Worm (Caenorhabditis elegans) whole organism, late embryonic: Measurements from ENCODE around the gene T08D2.6.
"Not testable (repeated sequence)": the region's sequence is repeated elsewhere in the genome, so short reads cannot be mapped to it uniquely, and the experiment has no call there.

Experiments used
- C08G9.2 ChIP-seq: sonication (generic microtip); optimal IDR thresholded peaks from 2 replicates; lab custom pipeline; 2016; ENCODE audit warnings: mild to moderate bottlenecking, missing genetic modification characterization, moderate library complexity, missing compliant biosample characterization
- K09A11.1 ChIP-seq: sonication (generic microtip); optimal IDR thresholded peaks from 2 replicates; lab custom pipeline; 2017; ENCODE audit warnings: antibody characterized with exemption, mild to moderate bottlenecking, missing genetic modification characterization, missing compliant biosample characterization; ENCODE audit not compliant: insufficient read depth
- Y22D7AL.16 ChIP-seq: sonication (generic microtip); optimal IDR thresholded peaks from 2 replicates; lab custom pipeline; 2016; ENCODE audit warnings: missing genetic modification characterization, missing compliant biosample characterization
- ahr-1 ChIP-seq: sonication (generic microtip); optimal IDR thresholded peaks from 2 replicates; lab custom pipeline; 2016; ENCODE audit warnings: missing genetic modification characterization, missing compliant biosample characterization
- ama-1 ChIP-seq: fragments of 150-350 bp; optimal IDR thresholded peaks from 2 replicates; lab custom pipeline; 2014
- ceh-14 ChIP-seq: sonication (generic microtip); optimal IDR thresholded peaks from 2 replicates; lab custom pipeline; 2016; ENCODE audit warnings: missing genotype, missing genetic modification characterization, missing compliant biosample characterization
- ceh-18 ChIP-seq: sonication (generic microtip); optimal IDR thresholded peaks from 2 replicates; lab custom pipeline; 2016; ENCODE audit warnings: missing genetic modification characterization, missing compliant biosample characterization
- ceh-19 ChIP-seq: fragments of 200-800 bp; sonication (Bioruptor generic); optimal IDR thresholded peaks from 2 replicates; lab custom pipeline; 2018; ENCODE audit warnings: mild to moderate bottlenecking, missing genetic modification characterization, missing compliant biosample characterization
- ceh-24 ChIP-seq: sonication (generic microtip); optimal IDR thresholded peaks from 2 replicates; lab custom pipeline; 2016; ENCODE audit warnings: mild to moderate bottlenecking, missing genetic modification characterization, missing compliant biosample characterization
- ceh-30 ChIP-seq: fragments of 150-350 bp; optimal IDR thresholded peaks from 2 replicates; lab custom pipeline; 2014; ENCODE audit warnings: missing biosample characterization, missing genetic modification characterization
- ceh-48 ChIP-seq: sonication (generic microtip); optimal IDR thresholded peaks from 2 replicates; lab custom pipeline; 2016; ENCODE audit warnings: missing genetic modification characterization, inconsistent platforms, missing compliant biosample characterization
- ceh-9 ChIP-seq: sonication (generic microtip); optimal IDR thresholded peaks from 2 replicates; lab custom pipeline; 2016; ENCODE audit warnings: mild to moderate bottlenecking, missing genetic modification characterization, inconsistent platforms, missing compliant biosample characterization
- che-1 ChIP-seq: sonication (generic microtip); optimal IDR thresholded peaks from 2 replicates; lab custom pipeline; 2016; ENCODE audit warnings: mild to moderate bottlenecking, missing genetic modification characterization, missing compliant biosample characterization
- dve-1 ChIP-seq: sonication (generic microtip); optimal IDR thresholded peaks from 2 replicates; lab custom pipeline; 2017; ENCODE audit warnings: antibody characterized with exemption, mild to moderate bottlenecking, missing genetic modification characterization, missing compliant biosample characterization
- elt-4 ChIP-seq: sonication (generic microtip); optimal IDR thresholded peaks from 2 replicates; lab custom pipeline; 2016; ENCODE audit warnings: missing genetic modification characterization, missing compliant biosample characterization
- fkh-10 ChIP-seq: fragments of 150-350 bp; optimal IDR thresholded peaks from 2 replicates; lab custom pipeline; 2014; ENCODE audit warnings: missing biosample characterization, missing genetic modification reagents, missing genetic modification characterization
- fkh-6 ChIP-seq: sonication (generic microtip); optimal IDR thresholded peaks from 2 replicates; lab custom pipeline; 2016; ENCODE audit warnings: missing genetic modification characterization, missing compliant biosample characterization
- hlh-30 ChIP-seq: sonication (generic microtip); optimal IDR thresholded peaks from 2 replicates; lab custom pipeline; 2017; ENCODE audit warnings: antibody characterized with exemption, missing genetic modification characterization, missing compliant biosample characterization; ENCODE audit not compliant: insufficient read depth
- hlh-8 ChIP-seq: sonication (generic microtip); optimal IDR thresholded peaks from 2 replicates; lab custom pipeline; 2016; ENCODE audit warnings: missing genotype, missing genetic modification characterization, missing compliant biosample characterization
- lim-6 ChIP-seq: sonication (generic microtip); optimal IDR thresholded peaks from 2 replicates; lab custom pipeline; 2016; ENCODE audit warnings: missing genetic modification characterization, missing compliant biosample characterization
- lin-11 ChIP-seq: fragments of 200-800 bp; sonication (Bioruptor generic); optimal IDR thresholded peaks from 2 replicates; lab custom pipeline; 2018; ENCODE audit warnings: mild to moderate bottlenecking, missing genetic modification characterization, missing compliant biosample characterization
- madf-2 ChIP-seq: sonication (generic microtip); optimal IDR thresholded peaks from 2 replicates; lab custom pipeline; 2017; ENCODE audit warnings: missing genetic modification characterization, missing compliant biosample characterization
- nhr-11 ChIP-seq: fragments of 150-350 bp; optimal IDR thresholded peaks from 2 replicates; lab custom pipeline; 2014; ENCODE audit warnings: missing biosample characterization, missing genetic modification characterization
- odd-2 ChIP-seq: sonication (generic microtip); optimal IDR thresholded peaks from 2 replicates; lab custom pipeline; 2017; ENCODE audit warnings: antibody characterized with exemption, mild to moderate bottlenecking, missing genetic modification characterization, missing compliant biosample characterization
- pat-9 ChIP-seq: fragments of 200-800 bp; sonication (Bioruptor generic); optimal IDR thresholded peaks from 2 replicates; lab custom pipeline; 2018; ENCODE audit warnings: mild to moderate bottlenecking, missing genetic modification characterization, moderate library complexity, missing compliant biosample characterization
- pax-1 ChIP-seq: fragments of 150-350 bp; optimal IDR thresholded peaks from 2 replicates; lab custom pipeline; 2014; ENCODE audit warnings: missing biosample characterization, missing genetic modification characterization
- pha-4 ChIP-seq: fragments of 150-350 bp; optimal IDR thresholded peaks from 2 replicates; lab custom pipeline; 2018; ENCODE audit warnings: missing biosample characterization, missing genetic modification reagents, missing genetic modification characterization
- pqm-1 ChIP-seq: sonication (generic microtip); optimal IDR thresholded peaks from 2 replicates; lab custom pipeline; 2016; ENCODE audit warnings: missing genetic modification characterization, missing compliant biosample characterization
- rnt-1 ChIP-seq: sonication (generic microtip); optimal IDR thresholded peaks from 2 replicates; lab custom pipeline; 2016; ENCODE audit warnings: missing genetic modification characterization, missing compliant biosample characterization
- sox-4 ChIP-seq: sonication (generic microtip); optimal IDR thresholded peaks from 2 replicates; lab custom pipeline; 2017; ENCODE audit warnings: mild to moderate bottlenecking, missing genetic modification characterization, inconsistent platforms, missing compliant biosample characterization
- syd-9 ChIP-seq: sonication (generic microtip); optimal IDR thresholded peaks from 2 replicates; lab custom pipeline; 2016; ENCODE audit warnings: mild to moderate bottlenecking, missing genetic modification characterization, moderate library complexity, missing compliant biosample characterization
- tbx-2 ChIP-seq: sonication (generic microtip); optimal IDR thresholded peaks from 2 replicates; lab custom pipeline; 2016; ENCODE audit warnings: missing genetic modification characterization, missing compliant biosample characterization
- unc-42 ChIP-seq: sonication (generic microtip); optimal IDR thresholded peaks from 2 replicates; lab custom pipeline; 2016; ENCODE audit warnings: missing genotype, missing genetic modification characterization, missing compliant biosample characterization
- unc-86 ChIP-seq: sonication (generic microtip); optimal IDR thresholded peaks from 2 replicates; lab custom pipeline; 2016; ENCODE audit warnings: missing genetic modification characterization, missing compliant biosample characterization

The T08D2.6 gene

ce11 chrX:183572-183971 lies 1.6 kb upstream of the T08D2.6 start:
- peak; percentile 25 for TF ChIP-seq ceh-48 (tag; lab: Kevin White, UChicago)
- TF ChIP-seq, all 69 proteins: peak for 1; not testable (repeated sequence) for 68

- no peak for TF ChIP-seq ama-1 (lab: Kevin White, UChicago)
- no peak for TF ChIP-seq sox-4 (tag; lab: Kevin White, UChicago)
- no peak for TF ChIP-seq che-1 (tag; lab: Kevin White, UChicago)
- TF ChIP-seq ceh-9 = no peak
- no peak for TF ChIP-seq fkh-6 (tag; lab: Kevin White, UChicago)
- no peak for TF ChIP-seq lim-6 (tag; lab: Kevin White, UChicago)
- no peak for TF ChIP-seq lin-11 (tag; lab: Kevin White, UChicago)
- TF ChIP-seq pax-1 (tag; lab: Kevin White, UChicago) = no peak
- no peak for TF ChIP-seq hlh-30
- TF ChIP-seq pqm-1 (tag; lab: Kevin White, UChicago) = no peak
- TF ChIP-seq pat-9 (tag; lab: Kevin White, UChicago) = no peak
- no peak for TF ChIP-seq Y22D7AL.16
- no peak for TF ChIP-seq fkh-10
Measured at ce11 chrX:177075-177474, 4.9 kb downstream of the T08D2.6 start, which contains the start of the genes T08D2.5 and T08D2.4. Gene T08D2.5 (plus strand): TSS chrX:177375. Gene T08D2.4 (plus strand): TSS chrX:177396.

ce11 chrX:163034-163433 lies 18.9 kb downstream of the T08D2.6 start, which contains the start of gene tmed-12:
Gene tmed-12 (minus strand): TSS chrX:163134.
- not testable (repeated sequence) for TF ChIP-seq odd-2 (tag; lab: Kevin White, UChicago); fkh-10; ceh-14

ce11 chrX:147824-148223 lies 34.1 kb downstream of the T08D2.6 start, which contains the start of gene Y73B3A.11:
Gene Y73B3A.11 (plus strand): TSS chrX:148124.
- no peak for TF ChIP-seq ceh-9
- TF ChIP-seq Y22D7AL.16 = no peak
- TF ChIP-seq C08G9.2 (tag; lab: Kevin White, UChicago) = no peak
- no peak for TF ChIP-seq ahr-1
- TF ChIP-seq syd-9 (tag; lab: Kevin White, UChicago) = no peak
- TF ChIP-seq unc-42 (tag; lab: Kevin White, UChicago) = no peak
- TF ChIP-seq unc-86 (tag; lab: Kevin White, UChicago) = no peak
- TF ChIP-seq hlh-8 (tag; lab: Kevin White, UChicago) = no peak
- TF ChIP-seq rnt-1 = no peak
- no peak for TF ChIP-seq nhr-11
- TF ChIP-seq ceh-24 (tag; lab: Kevin White, UChicago) = no peak
- TF ChIP-seq madf-2 (tag; lab: Kevin White, UChicago) = no peak
- no peak for TF ChIP-seq elt-4 (tag; lab: Kevin White, UChicago)
- no peak for TF ChIP-seq ama-1 (lab: Kevin White, UChicago)
- no peak for TF ChIP-seq ceh-30 (tag; lab: Kevin White, UChicago)

ce11 chrX:146832-147231 lies 35.1 kb downstream of the T08D2.6 start:
- no peak for TF ChIP-seq K09A11.1 (tag; lab: Kevin White, UChicago)
- no peak for TF ChIP-seq dve-1 (tag; lab: Kevin White, UChicago)
- peak; percentile 95 for TF ChIP-seq ceh-18 (tag; lab: Kevin White, UChicago)
- TF ChIP-seq ama-1 (lab: Kevin White, UChicago) = no peak
- no peak for TF ChIP-seq ceh-9
- TF ChIP-seq, all 69 proteins: peak for 1

- TF ChIP-seq ama-1 (lab: Kevin White, UChicago) (no peak), tbx-2 (no peak), ceh-9 (no peak), ceh-19 (GFP tag; lab: Kevin White, UChicago) (no peak), pha-4 (tag; lab: Kevin White, UChicago) (no peak), fkh-6 (tag; lab: Kevin White, UChicago) (no peak)
Measured at ce11 chrX:141149-141548, 40.8 kb downstream of the T08D2.6 start, which contains the start of gene Y73B3A.8. Gene Y73B3A.8 (minus strand): TSS chrX:141249.
